Worm (Caenorhabditis elegans) whole organism, L4 larva: ENCODE results near the gene cka-1.
A peak's percentile ranks its signal among the peaks of the same experiment; 100 is the strongest.
"Not testable (repeated sequence)": the region's sequence is repeated elsewhere in the genome, so short reads cannot be mapped to it uniquely, and the experiment has no call there.

Source experiments
- F44E2.7 ChIP-seq: fragments of 200-800 bp; sonication (Bioruptor generic); IDR thresholded peaks from 2 replicates; pipeline ENCODE4 v2.1.2; 2022; ENCODE audit warnings: missing genetic modification characterization, missing compliant biosample characterization
- ZK337.2 ChIP-seq: fragments of 200-800 bp; sonication (Bioruptor generic); IDR thresholded peaks from 2 replicates; pipeline ENCODE4 v1.3.6; 2022; ENCODE audit warnings: missing genetic modification reagents, missing genetic modification characterization, missing compliant biosample characterization
- ZK546.5 ChIP-seq, 2 experiments: sonication (generic microtip); optimal IDR thresholded peaks; 2 replicates each; lab custom pipeline; 2017; ENCODE audit warnings: missing biosample characterization in 2 of 2, missing genetic modification characterization in 2 of 2
- aha-1 ChIP-seq: fragments of 150-350 bp; peaks from one replicate; lab custom pipeline; 2014; ENCODE audit warnings: missing biosample characterization, missing genetic modification characterization
- ceh-62 ChIP-seq: sonication (generic microtip); optimal IDR thresholded peaks from 2 replicates; lab custom pipeline; 2017; ENCODE audit warnings: missing biosample characterization, missing genetic modification characterization
- cey-2 ChIP-seq: sonication (generic microtip); optimal IDR thresholded peaks from 3 replicates; lab custom pipeline; 2017; ENCODE audit warnings: missing genetic modification characterization, mild to moderate bottlenecking, missing compliant biosample characterization, antibody characterized with exemption, borderline replicate concordance; ENCODE audit not compliant: insufficient read depth
- ctbp-1 ChIP-seq: fragments of 200-800 bp; sonication (Bioruptor generic); IDR thresholded peaks from 2 replicates; pipeline ENCODE4 v1.3.6; 2022; ENCODE audit warnings: missing genetic modification reagents, missing genetic modification characterization, missing compliant biosample characterization
- daf-12 ChIP-seq: fragments of 150-350 bp; optimal IDR thresholded peaks from 2 replicates; lab custom pipeline; 2014; ENCODE audit warnings: missing biosample characterization, missing genetic modification reagents, missing genetic modification characterization
- daf-16 ChIP-seq, 3 experiments: sonication (generic microtip); optimal IDR thresholded peaks; 2 replicates each; lab custom pipeline; 2016 to 2017; ENCODE audit warnings: missing genetic modification characterization in 3 of 3, missing genetic modification reagents in 3 of 3, mild to moderate bottlenecking in 2 of 3, missing compliant biosample characterization in 2 of 3, missing biosample characterization in 1 of 3, moderate library complexity in 1 of 3
- dmd-6 ChIP-seq: fragments of 200-800 bp; sonication (Bioruptor generic); IDR thresholded peaks from 2 replicates; pipeline ENCODE4 v1.3.6; 2022; ENCODE audit warnings: missing genetic modification reagents, missing genetic modification characterization, missing compliant biosample characterization
- dpl-1 ChIP-seq: fragments of 150-350 bp; optimal IDR thresholded peaks from 2 replicates; lab custom pipeline; 2014; ENCODE audit warnings: missing biosample characterization, missing genetic modification reagents, missing genetic modification characterization
- dve-1 ChIP-seq: sonication (generic microtip); optimal IDR thresholded peaks from 2 replicates; lab custom pipeline; 2017; ENCODE audit warnings: antibody characterized with exemption, mild to moderate bottlenecking, missing genetic modification characterization, missing compliant biosample characterization; ENCODE audit not compliant: insufficient read depth
- egl-43 ChIP-seq: fragments of 200-800 bp; sonication (Bioruptor generic); IDR thresholded peaks from 2 replicates; pipeline ENCODE4 v1.3.6; 2022; ENCODE audit warnings: missing genetic modification reagents, missing genetic modification characterization, missing compliant biosample characterization
- hlh-11 ChIP-seq: fragments of 200-800 bp; sonication (Bioruptor generic); optimal IDR thresholded peaks from 2 replicates; lab custom pipeline; 2018; ENCODE audit warnings: mild to moderate bottlenecking, missing genetic modification characterization, missing compliant biosample characterization
- hlh-30 ChIP-seq: sonication (generic microtip); optimal IDR thresholded peaks from 2 replicates; lab custom pipeline; 2017; ENCODE audit warnings: antibody characterized with exemption, mild to moderate bottlenecking, missing genetic modification characterization, missing compliant biosample characterization; ENCODE audit not compliant: insufficient read depth
- lin-1 ChIP-seq: fragments of 200-800 bp; sonication (Bioruptor generic); IDR thresholded peaks from 2 replicates; pipeline ENCODE4 v1.3.6; 2022; ENCODE audit warnings: missing genetic modification reagents, missing genetic modification characterization, missing compliant biosample characterization
- lin-13 ChIP-seq: fragments of 150-350 bp; optimal IDR thresholded peaks from 2 replicates; lab custom pipeline; 2014; ENCODE audit warnings: missing biosample characterization, missing genetic modification reagents, missing genetic modification characterization
- lin-15B ChIP-seq: fragments of 150-350 bp; sonication (generic microtip); optimal IDR thresholded peaks from 3 replicates; lab custom pipeline; 2014; ENCODE audit warnings: missing biosample characterization, missing genetic modification characterization
- lin-38 ChIP-seq: fragments of 200-800 bp; sonication (Bioruptor generic); IDR thresholded peaks from 2 replicates; pipeline ENCODE4 v1.3.6; 2022; ENCODE audit warnings: missing genetic modification reagents, missing genetic modification characterization, missing compliant biosample characterization
- lir-3 ChIP-seq: sonication (generic microtip); optimal IDR thresholded peaks from 2 replicates; lab custom pipeline; 2016; ENCODE audit warnings: mild to moderate bottlenecking, missing genetic modification characterization, missing compliant biosample characterization
- madf-5 ChIP-seq, 2 experiments: fragments of 200-800 bp; sonication (Bioruptor generic); IDR thresholded peaks; 2 replicates each; pipeline ENCODE4 v1.3.6; 2022; ENCODE audit warnings: missing compliant biosample characterization in 2 of 2, missing genetic modification characterization in 2 of 2
- mdl-1 ChIP-seq, 2 experiments: fragments of 150-350 bp in 1 of 2; sonication (generic microtip) in 1 of 2; optimal IDR thresholded peaks; 2 replicates each; lab custom pipeline; 2014 to 2017; ENCODE audit warnings: missing biosample characterization in 2 of 2, missing genetic modification characterization in 2 of 2
- mes-2 ChIP-seq: sonication (generic microtip); optimal IDR thresholded peaks from 2 replicates; lab custom pipeline; 2016; ENCODE audit warnings: missing genotype, mild to moderate bottlenecking, missing genetic modification characterization, missing compliant biosample characterization; ENCODE audit not compliant: poor library complexity, severe bottlenecking
- nhr-11 ChIP-seq: fragments of 150-350 bp; optimal IDR thresholded peaks from 2 replicates; lab custom pipeline; 2014; ENCODE audit warnings: missing biosample characterization, missing genetic modification characterization
- nhr-237 ChIP-seq: sonication (generic microtip); optimal IDR thresholded peaks from 2 replicates; lab custom pipeline; 2017; ENCODE audit warnings: missing biosample characterization, missing genetic modification characterization
- nhr-28 ChIP-seq: fragments of 150-350 bp; optimal IDR thresholded peaks from 2 replicates; lab custom pipeline; 2014; ENCODE audit warnings: missing biosample characterization, missing genetic modification characterization
- nhr-48 ChIP-seq: sonication (generic microtip); optimal IDR thresholded peaks from 2 replicates; lab custom pipeline; 2016; ENCODE audit warnings: mild to moderate bottlenecking, missing genetic modification characterization, missing compliant biosample characterization
- nhr-6 ChIP-seq: fragments of 150-350 bp; optimal IDR thresholded peaks from 2 replicates; lab custom pipeline; 2014; ENCODE audit warnings: missing biosample characterization, missing genetic modification characterization
- php-3 ChIP-seq: fragments of 200-800 bp; sonication (Bioruptor generic); IDR thresholded peaks from 2 replicates; pipeline ENCODE4 v1.3.6; 2022; ENCODE audit warnings: missing genetic modification reagents, missing genetic modification characterization, missing compliant biosample characterization
- pqm-1 ChIP-seq: sonication (generic microtip); optimal IDR thresholded peaks from 2 replicates; lab custom pipeline; 2017; ENCODE audit warnings: missing biosample characterization, missing genetic modification characterization
- unc-39 ChIP-seq: sonication (generic microtip); optimal IDR thresholded peaks from 2 replicates; lab custom pipeline; 2017; ENCODE audit warnings: missing biosample characterization, missing genetic modification characterization
- zag-1 ChIP-seq: fragments of 150-350 bp; optimal IDR thresholded peaks from 2 replicates; lab custom pipeline; 2014; ENCODE audit warnings: missing biosample characterization, missing genetic modification characterization
- ztf-11 ChIP-seq: fragments of 150-350 bp; optimal IDR thresholded peaks from 2 replicates; lab custom pipeline; 2014; ENCODE audit warnings: missing biosample characterization, missing genetic modification characterization

cka-1 gene

DNA sequence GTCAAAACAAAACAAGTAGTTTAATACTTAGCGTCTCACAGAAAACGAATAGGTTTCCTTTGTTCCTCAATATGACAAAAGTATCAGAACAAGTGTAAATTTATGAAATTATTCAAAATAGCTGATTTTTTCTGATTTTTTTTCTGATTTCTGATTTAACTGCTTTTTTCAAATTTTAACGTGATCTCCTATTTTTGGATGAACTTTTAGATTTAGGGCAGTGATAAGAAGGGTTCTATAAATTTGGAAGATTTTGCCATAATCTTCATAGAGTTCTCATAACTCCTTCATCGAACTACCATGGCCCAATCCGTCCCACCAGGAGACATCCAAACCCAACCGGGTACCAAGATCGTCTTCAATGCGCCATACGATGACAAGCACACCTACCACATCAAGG, 32.3 kb upstream of the cka-1 start, which contains the start of gene msp-78:
msp-78 (plus strand) TSS at position 301 of the 400 bp plus-strand sequence.
- TF ChIP-seq ZK337.2; dve-1 (tag; lab: Kevin White, UChicago); cey-2 (tag; lab: Kevin White, UChicago): not testable (repeated sequence)

DNA sequence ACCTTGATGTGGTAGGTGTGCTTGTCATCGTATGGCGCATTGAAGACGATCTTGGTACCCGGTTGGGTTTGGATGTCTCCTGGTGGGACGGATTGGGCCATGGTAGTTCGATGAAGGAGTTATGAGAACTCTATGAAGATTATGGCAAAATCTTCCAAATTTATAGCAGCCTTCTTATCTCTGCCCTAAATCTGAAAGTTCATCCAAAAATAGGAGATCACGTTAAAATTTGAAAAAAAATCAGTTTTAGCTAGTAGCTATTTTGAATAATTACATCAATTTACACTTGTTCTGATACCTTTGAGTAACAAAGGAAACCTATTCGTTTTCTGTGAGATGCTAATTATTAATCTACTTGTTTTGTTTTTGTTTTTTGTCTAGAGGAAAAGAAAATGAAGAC, 29.6 kb upstream of the cka-1 start, which contains the start of gene msp-79:
msp-79 (minus strand) TSS at position 101 of the 400 bp plus-strand sequence.
- TF ChIP-seq ZK546.5 (tag; optimal IDR thresholded peaks at IDR 0.05; lab: Kevin White, UChicago); ZK337.2; nhr-48 (tag; lab: Kevin White, UChicago): not testable (repeated sequence)
- TF ChIP-seq, all 104 proteins: peak for 0; not testable (repeated sequence) for 104

DNA sequence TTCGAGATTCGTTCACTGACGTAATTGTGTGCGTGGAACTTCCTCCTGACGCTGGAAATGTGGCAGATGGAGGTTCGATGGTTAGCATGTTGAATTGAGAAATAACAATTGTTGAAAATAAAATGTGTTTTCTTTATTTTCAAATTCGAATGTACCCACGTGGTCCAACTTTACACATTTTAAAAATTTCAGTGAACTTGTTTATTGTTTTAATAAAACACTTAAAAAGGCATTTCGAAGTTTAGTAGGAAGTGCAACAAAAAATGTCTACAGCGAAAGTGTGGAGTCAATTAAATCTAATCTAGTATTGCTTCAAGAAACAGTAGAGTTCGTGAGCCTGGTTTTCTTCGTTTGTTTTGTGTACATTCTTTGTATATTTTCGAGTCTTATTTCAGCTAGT, 28.8 kb upstream of the cka-1 start, which contains the start of gene ssp-36:
ssp-36 (minus strand) TSS at position 101 of the 400 bp plus-strand sequence.
- no peak for TF ChIP-seq hlh-11 (tag; lab: Kevin White, UChicago)
- TF ChIP-seq F44E2.7: no peak
- no peak for TF ChIP-seq ZK546.5 (tag; optimal IDR thresholded peaks at IDR 0.05; lab: Kevin White, UChicago)
- TF ChIP-seq nhr-11 (tag; lab: Kevin White, UChicago): no peak
- TF ChIP-seq madf-5 (GFP tag; IDR thresholded peaks at IDR 0.05; lab: Robert Waterston, UW): no peak
- TF ChIP-seq egl-43 (GFP tag; lab: Robert Waterston, UW): no peak
- TF ChIP-seq daf-12 (tag; lab: Kevin White, UChicago): no peak
- TF ChIP-seq nhr-237 (tag; lab: Kevin White, UChicago): no peak
- no peak for TF ChIP-seq lin-13 (GFP tag; lab: Kevin White, UChicago)
- no peak for TF ChIP-seq lin-15B (tag; lab: Kevin White, UChicago)
- TF ChIP-seq unc-39 (tag; lab: Kevin White, UChicago): no peak
- no peak for TF ChIP-seq dpl-1 (GFP tag; lab: Kevin White, UChicago)
- no peak for TF ChIP-seq lir-3 (tag; lab: Kevin White, UChicago)
- no peak for TF ChIP-seq zag-1 (tag; lab: Kevin White, UChicago)
- no peak for TF ChIP-seq nhr-6 (tag; lab: Kevin White, UChicago)
- no peak for TF ChIP-seq ztf-11 (tag; lab: Kevin White, UChicago)
- no peak for TF ChIP-seq mes-2 (tag; lab: Kevin White, UChicago)

DNA sequence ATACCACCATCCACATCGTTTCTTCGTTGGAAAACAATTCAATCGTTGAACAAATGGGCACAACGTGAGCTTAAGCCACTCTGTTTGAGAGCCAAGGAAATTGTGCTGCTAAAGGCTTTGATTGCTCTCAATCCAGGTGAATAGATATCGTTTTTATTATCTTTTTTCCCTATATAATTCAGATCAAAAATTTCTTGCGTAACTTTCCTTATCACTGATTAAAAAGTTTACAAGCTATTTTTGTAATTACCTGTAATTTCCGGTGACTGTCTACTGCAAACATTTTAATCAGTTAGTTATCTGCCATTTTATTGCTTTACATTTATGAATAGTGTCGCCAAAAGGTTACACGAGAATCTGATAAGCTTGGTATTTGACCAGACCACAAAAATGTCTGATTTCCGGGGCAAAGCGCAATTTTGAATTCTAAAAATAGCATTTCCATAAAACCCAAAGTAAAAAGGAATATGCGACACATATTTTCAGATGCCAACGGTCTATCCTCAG, 25.3 kb upstream of the cka-1 start:
- peak in 1 of 2 experiments; percentile 31 for TF ChIP-seq mdl-1 (tag; optimal IDR thresholded peaks at IDR 0.05; lab: Kevin White, UChicago)
- TF ChIP-seq nhr-28 (tag; lab: Kevin White, UChicago): peak; percentile 31
- no peak for TF ChIP-seq ZK546.5 (tag; optimal IDR thresholded peaks at IDR 0.05; lab: Kevin White, UChicago)
- TF ChIP-seq pqm-1: peak; percentile 40
- TF ChIP-seq aha-1: peak; percentile 89
- TF ChIP-seq hlh-30 (tag; lab: Kevin White, UChicago): no peak
- peak; percentile 75; the same call in 1 of the 2 replicates for TF ChIP-seq lin-1 (GFP tag; lab: Robert Waterston, UW)
- TF ChIP-seq daf-16 (GFP tag; optimal IDR thresholded peaks at IDR 0.05; lab: Kevin White, UChicago): no peak
- TF ChIP-seq daf-16 (tag; optimal IDR thresholded peaks at IDR 0.05; lab: Kevin White, UChicago): peak; percentile 39
- peak; percentile 48 for TF ChIP-seq hlh-11 (tag; lab: Kevin White, UChicago)
- no peak for TF ChIP-seq lin-38 (GFP tag; lab: Robert Waterston, UW)
- peak; percentile 59 for TF ChIP-seq dve-1 (tag; lab: Kevin White, UChicago)
- TF ChIP-seq dmd-6 (GFP tag; lab: Robert Waterston, UW): peak; percentile 38; the same call in 1 of the 2 replicates
- peak; percentile 91 for TF ChIP-seq php-3 (GFP tag; lab: Robert Waterston, UW)
- no peak for TF ChIP-seq ceh-62
- no peak for TF ChIP-seq ctbp-1 (GFP tag; lab: Robert Waterston, UW)
